Fruit fly (Drosophila melanogaster) whole organism, wandering third instar larva: ENCODE measurements around the gene kst.

ENCODE experiments used
- Rel ChIP-seq, 2 experiments: fragments of 200-800 bp; sonication (Bioruptor generic) in 1 of 2; optimal IDR thresholded peaks; 2 replicates in 1 of 2; 3 replicates in 1 of 2; lab custom pipeline; 2016 to 2019; ENCODE audit warnings: mild to moderate bottlenecking in 2 of 2, missing biosample characterization in 2 of 2, missing genetic modification characterization in 2 of 2, moderate library complexity in 1 of 2
- usp ChIP-seq: fragments of >200 bp; optimal IDR thresholded peaks from 2 replicates; lab custom pipeline; 2017; ENCODE audit warnings: missing biosample characterization, missing genetic modification characterization

DNA sequence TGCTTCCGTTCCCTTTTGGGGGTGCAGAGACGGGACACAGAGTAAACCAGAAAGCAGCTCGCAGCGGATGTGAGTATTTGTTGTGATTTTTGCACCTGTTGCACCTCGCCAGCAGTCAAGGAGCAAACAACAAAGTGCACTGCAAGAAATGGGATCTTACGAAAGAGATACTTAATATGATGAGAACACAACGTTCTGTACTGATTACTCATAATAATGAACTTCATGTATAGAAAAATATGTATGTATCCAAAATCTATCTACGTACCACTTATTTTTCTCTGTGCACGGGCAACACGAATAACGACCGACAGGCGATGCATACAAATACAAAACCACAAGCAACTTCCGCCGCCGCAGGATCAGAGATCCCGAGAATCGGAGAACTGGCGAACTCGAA is 61.2 kb downstream of the kst start:
- peak; percentile 54 for TF ChIP-seq Rel (GFP tag; optimal IDR thresholded peaks at IDR 0.05; lab: Kevin White, UChicago)
- TF ChIP-seq Rel (tag; optimal IDR thresholded peaks at IDR 0.05; lab: Kevin White, UChicago), result peak; percentile 49
- TF ChIP-seq usp (GFP tag; lab: Kevin White, UChicago), result no peak
